Fruit fly (Drosophila melanogaster) whole organism, embryonic: ENCODE measurements around the gene CG43680.
A peak's percentile ranks its signal among the peaks of the same experiment; 100 is the strongest.

Experiments
- Atf6 ChIP-seq: fragments of 200-800 bp; sonication (Bioruptor generic); IDR thresholded peaks from 2 replicates; pipeline ENCODE4 v1.3.6; 2022; ENCODE audit warnings: missing biosample characterization, missing genetic modification characterization
- CG11695 ChIP-seq: fragments of 200-800 bp; sonication (Bioruptor generic); IDR thresholded peaks from 3 replicates; pipeline ENCODE4 v1.3.6; 2022; ENCODE audit warnings: missing biosample characterization, missing genetic modification characterization
- CG8089 ChIP-seq: fragments of 200-800 bp; sonication (Bioruptor generic); optimal IDR thresholded peaks from 3 replicates; lab custom pipeline; 2016; ENCODE audit warnings: missing biosample characterization, missing genetic modification characterization
- Camta ChIP-seq: fragments of 200-800 bp; sonication (Bioruptor generic); optimal IDR thresholded peaks from 2 replicates; lab custom pipeline; 2016; ENCODE audit warnings: missing biosample characterization, missing genetic modification characterization
- H2.0 ChIP-seq: fragments of 200-800 bp; sonication (Bioruptor generic); IDR thresholded peaks from 2 replicates; pipeline ENCODE4 v1.3.6; 2022; ENCODE audit warnings: missing biosample characterization, missing genetic modification characterization
- Hmr ChIP-seq: fragments of 200-800 bp; sonication (Bioruptor generic); optimal IDR thresholded peaks from 3 replicates; lab custom pipeline; 2017; ENCODE audit warnings: mild to moderate bottlenecking, missing biosample characterization, missing genetic modification reagents, missing genetic modification characterization
- az2 ChIP-seq: fragments of 200-800 bp; sonication (Bioruptor generic); optimal IDR thresholded peaks from 3 replicates; lab custom pipeline; 2016; ENCODE audit warnings: missing biosample characterization, missing genetic modification characterization
- dimm ChIP-seq: fragments of 200-800 bp; sonication (Bioruptor generic); IDR thresholded peaks from 2 replicates; pipeline ENCODE4 v1.3.6; 2022; ENCODE audit warnings: missing biosample characterization, missing genetic modification characterization
- p53 ChIP-seq: fragments of 200-800 bp; sonication (Bioruptor generic); optimal IDR thresholded peaks from 2 replicates; lab custom pipeline; 2016; ENCODE audit warnings: missing biosample characterization, missing genetic modification characterization
- psq ChIP-seq: fragments of 200-800 bp; sonication (Bioruptor generic); optimal IDR thresholded peaks from 2 replicates; lab custom pipeline; 2017; ENCODE audit warnings: missing biosample characterization, missing genetic modification characterization
- stc ChIP-seq: fragments of 200-800 bp; sonication (Bioruptor generic); IDR thresholded peaks from 2 replicates; pipeline ENCODE4 v1.3.6; 2022; ENCODE audit warnings: missing biosample characterization, missing genetic modification characterization
- twi ChIP-seq: fragments of 200-800 bp; optimal IDR thresholded peaks from 2 replicates; lab custom pipeline; 2019; ENCODE audit warnings: missing biosample characterization, mild to moderate bottlenecking, missing genetic modification characterization, moderate library complexity
- wdn ChIP-seq: fragments of 200-800 bp; sonication (Bioruptor generic); IDR thresholded peaks from 2 replicates; pipeline ENCODE4 v1.3.6; 2022; ENCODE audit warnings: missing biosample characterization, missing genetic modification characterization

DNA sequence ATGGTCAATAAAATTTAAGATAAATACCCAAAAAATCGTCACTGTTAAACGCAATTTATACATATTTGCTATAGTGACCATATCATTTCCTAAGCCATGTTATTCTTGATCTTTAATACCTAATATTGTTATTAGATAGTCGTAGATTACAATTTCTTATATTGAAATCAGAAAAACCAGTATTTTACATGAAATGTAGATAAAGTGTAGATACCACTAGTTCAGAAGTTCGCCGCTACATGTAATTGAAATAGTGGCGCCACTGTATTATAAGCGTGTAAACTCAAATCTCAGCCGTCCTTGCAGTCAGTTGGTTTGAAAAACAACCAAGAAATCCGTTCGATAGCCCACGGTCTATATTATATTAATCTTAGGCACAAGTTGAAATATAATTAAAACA, 5.1 kb downstream of the CG43680 start:
- TF ChIP-seq p53 (no peak), Camta (GFP tag; lab: Kevin White, UChicago) (no peak), CG11695 (GFP tag; lab: Robert Waterston, UW) (no peak), Hmr (GFP tag; lab: Kevin White, UChicago) (no peak), wdn (GFP tag; lab: Robert Waterston, UW) (no peak), H2.0 (no peak), CG8089 (GFP tag; lab: Kevin White, UChicago) (no peak), twi (tag; lab: Kevin White, UChicago) (no peak), psq (GFP tag; lab: Kevin White, UChicago) (no peak), Atf6 (no peak), dimm (GFP tag; lab: Robert Waterston, UW) (no peak), az2 (GFP tag; lab: Kevin White, UChicago) (peak; percentile 7), stc (GFP tag; lab: Robert Waterston, UW) (no peak)
